Fruit fly (Drosophila melanogaster) whole organism, embryonic: ENCODE data around the gene elgi.

Source experiments
- ATbp ChIP-seq: fragments of 200-800 bp; sonication (Bioruptor generic); optimal IDR thresholded peaks from 2 replicates; lab custom pipeline; 2017; ENCODE audit warnings: missing biosample characterization, mild to moderate bottlenecking, missing genetic modification characterization, missing genetic modification reagents
- CG10462 ChIP-seq: fragments of 200-800 bp; sonication (Bioruptor generic); optimal IDR thresholded peaks from 2 replicates; lab custom pipeline; 2016; ENCODE audit warnings: missing biosample characterization, missing genetic modification characterization
- CG10654 ChIP-seq: fragments of 200-800 bp; sonication (Bioruptor generic); optimal IDR thresholded peaks from 2 replicates; lab custom pipeline; 2016; ENCODE audit warnings: missing biosample characterization, missing genetic modification characterization
- CG10959 ChIP-seq: fragments of 200-800 bp; sonication (Bioruptor generic); IDR thresholded peaks from 2 replicates; pipeline ENCODE4 v1.3.6; 2022; ENCODE audit warnings: missing biosample characterization, missing genetic modification characterization
- CG11085 ChIP-seq: fragments of 200-800 bp; sonication (Bioruptor generic); IDR thresholded peaks from 2 replicates; pipeline ENCODE4 v1.3.6; 2022; ENCODE audit warnings: missing biosample characterization, missing genetic modification characterization
- CG12104 ChIP-seq: fragments of 200-800 bp; sonication (Bioruptor generic); optimal IDR thresholded peaks from 3 replicates; lab custom pipeline; 2016; ENCODE audit warnings: missing biosample characterization, missing genetic modification characterization
- CG12219 ChIP-seq: fragments of 200-800 bp; sonication (Bioruptor generic); optimal IDR thresholded peaks from 3 replicates; lab custom pipeline; 2018; ENCODE audit warnings: missing biosample characterization, mild to moderate bottlenecking, missing genetic modification characterization
- CG12769 ChIP-seq: fragments of 200-800 bp; sonication (Bioruptor generic); optimal IDR thresholded peaks from 2 replicates; lab custom pipeline; 2019; ENCODE audit warnings: missing biosample characterization, mild to moderate bottlenecking, missing genetic modification characterization, moderate library complexity
- CG13123 ChIP-seq: fragments of 200-800 bp; sonication (Bioruptor generic); optimal IDR thresholded peaks from 2 replicates; lab custom pipeline; 2016; ENCODE audit warnings: missing biosample characterization, missing genetic modification characterization
- CG13894 ChIP-seq: fragments of 200-800 bp; sonication (Bioruptor generic); optimal IDR thresholded peaks from 3 replicates; lab custom pipeline; 2018; ENCODE audit warnings: missing biosample characterization, mild to moderate bottlenecking, missing genetic modification characterization, moderate library complexity
- CG1603 ChIP-seq: fragments of 200-800 bp; sonication (Bioruptor generic); optimal IDR thresholded peaks from 2 replicates; lab custom pipeline; 2019; ENCODE audit warnings: missing biosample characterization, mild to moderate bottlenecking, missing genetic modification characterization, moderate library complexity
- CG1647 ChIP-seq: fragments of 200-800 bp; sonication (Bioruptor generic); optimal IDR thresholded peaks from 3 replicates; lab custom pipeline; 2016; ENCODE audit warnings: missing biosample characterization, missing genetic modification characterization
- CG17829 ChIP-seq: fragments of 200-800 bp; optimal IDR thresholded peaks from 2 replicates; lab custom pipeline; 2019; ENCODE audit warnings: missing biosample characterization, mild to moderate bottlenecking, missing genetic modification characterization, moderate library complexity
- CG30403 ChIP-seq: fragments of 200-800 bp; sonication (Bioruptor generic); optimal IDR thresholded peaks from 3 replicates; lab custom pipeline; 2016; ENCODE audit warnings: missing biosample characterization, missing genetic modification characterization
- CG32767 ChIP-seq: fragments of 200-800 bp; sonication (Bioruptor generic); IDR thresholded peaks from 2 replicates; pipeline ENCODE4 v1.3.6; 2022; ENCODE audit warnings: missing biosample characterization, missing genetic modification characterization
- CG32772 ChIP-seq: fragments of 200-800 bp; sonication (Bioruptor generic); IDR thresholded peaks from 2 replicates; pipeline ENCODE4 v1.3.6; 2022; ENCODE audit warnings: missing biosample characterization, missing genetic modification characterization
- CG4730 ChIP-seq: fragments of 200-800 bp; sonication (Bioruptor generic); IDR thresholded peaks from 2 replicates; pipeline ENCODE4 v1.3.6; 2022; ENCODE audit warnings: missing biosample characterization, missing genetic modification characterization
- CG5180 ChIP-seq: fragments of 200-800 bp; sonication (Bioruptor generic); optimal IDR thresholded peaks from 3 replicates; lab custom pipeline; 2017; ENCODE audit warnings: missing biosample characterization, missing genetic modification characterization, mild to moderate bottlenecking, moderate library complexity, missing genetic modification reagents
- CG6689 ChIP-seq: fragments of 200-800 bp; sonication (Bioruptor generic); IDR thresholded peaks from 2 replicates; pipeline ENCODE4 v1.3.6; 2022; ENCODE audit warnings: missing biosample characterization, missing genetic modification characterization
- CG8359 ChIP-seq: fragments of 200-800 bp; sonication (Bioruptor generic); optimal IDR thresholded peaks from 2 replicates; lab custom pipeline; 2017; ENCODE audit warnings: missing biosample characterization, mild to moderate bottlenecking, missing genetic modification characterization, borderline replicate concordance
- CG9932 ChIP-seq: fragments of 200-800 bp; sonication (Bioruptor generic); IDR thresholded peaks from 2 replicates; pipeline ENCODE4 v1.3.6; 2022; ENCODE audit warnings: missing biosample characterization, missing genetic modification characterization
- Chrac-16 ChIP-seq: fragments of 200-800 bp; sonication (Bioruptor generic); optimal IDR thresholded peaks from 3 replicates; lab custom pipeline; 2016; ENCODE audit warnings: missing biosample characterization, missing genetic modification characterization
- CoRest ChIP-seq: fragments of 200-800 bp; sonication (Bioruptor generic); optimal IDR thresholded peaks from 3 replicates; lab custom pipeline; 2018; ENCODE audit warnings: missing biosample characterization, mild to moderate bottlenecking, missing genetic modification characterization, moderate library complexity
- CrebB ChIP-seq: fragments of 200-800 bp; sonication (Bioruptor generic); optimal IDR thresholded peaks from 3 replicates; lab custom pipeline; 2018; ENCODE audit warnings: missing biosample characterization, mild to moderate bottlenecking, missing genetic modification characterization
- Dip2 ChIP-seq: fragments of 200-800 bp; sonication (Bioruptor generic); IDR thresholded peaks from 2 replicates; pipeline ENCODE4 v1.3.6; 2022; ENCODE audit warnings: missing biosample characterization, missing genetic modification characterization
- Dp ChIP-seq: fragments of 200-800 bp; sonication (Bioruptor generic); optimal IDR thresholded peaks from 2 replicates; lab custom pipeline; 2018; ENCODE audit warnings: missing biosample characterization, mild to moderate bottlenecking, missing genetic modification characterization, moderate library complexity
- E2f1 ChIP-seq: fragments of 200-800 bp; sonication (Bioruptor generic); IDR thresholded peaks from 2 replicates; pipeline ENCODE4 v1.3.6; 2022; ENCODE audit warnings: missing biosample characterization, missing genetic modification characterization
- Gsc ChIP-seq: fragments of 200-800 bp; sonication (Bioruptor generic); IDR thresholded peaks from 2 replicates; pipeline ENCODE4 v1.3.6; 2022; ENCODE audit warnings: missing biosample characterization, missing genetic modification characterization
- H15 ChIP-seq: fragments of 200-800 bp; sonication (Bioruptor generic); IDR thresholded peaks from 3 replicates; pipeline ENCODE4 v1.3.6; 2022; ENCODE audit warnings: missing biosample characterization, missing genetic modification characterization
- Hr51 ChIP-seq, 2 experiments: fragments of 200-800 bp; sonication (Bioruptor generic); optimal IDR thresholded peaks; 2 replicates in 1 of 2; 3 replicates in 1 of 2; lab custom pipeline; 2016 to 2018; ENCODE audit warnings: missing biosample characterization in 2 of 2, missing genetic modification characterization in 2 of 2, mild to moderate bottlenecking in 1 of 2, moderate library complexity in 1 of 2
- Mes4 ChIP-seq: fragments of 200-800 bp; sonication (Bioruptor generic); optimal IDR thresholded peaks from 2 replicates; lab custom pipeline; 2016; ENCODE audit warnings: missing biosample characterization, missing genetic modification characterization
- NFAT ChIP-seq: fragments of 200-800 bp; sonication (Bioruptor generic); IDR thresholded peaks from 2 replicates; pipeline ENCODE4 v1.3.6; 2022; ENCODE audit warnings: missing biosample characterization, missing genetic modification characterization
- Sox100B ChIP-seq: fragments of 200-800 bp; sonication (Bioruptor generic); optimal IDR thresholded peaks from 3 replicates; lab custom pipeline; 2018; ENCODE audit warnings: missing biosample characterization, mild to moderate bottlenecking, missing genetic modification characterization
- ase ChIP-seq: fragments of 200-800 bp; sonication (Bioruptor generic); IDR thresholded peaks from 3 replicates; pipeline ENCODE4 v1.3.6; 2022; ENCODE audit warnings: missing biosample characterization, missing genetic modification characterization
- dpn ChIP-seq, 2 experiments: fragments of 200-800 bp; sonication (Bioruptor generic); optimal IDR thresholded peaks; 3 replicates each; lab custom pipeline; 2016; ENCODE audit warnings: missing biosample characterization in 2 of 2, missing genetic modification characterization in 2 of 2
- fu2 ChIP-seq: fragments of 200-800 bp; sonication (Bioruptor generic); optimal IDR thresholded peaks from 2 replicates; lab custom pipeline; 2016; ENCODE audit warnings: missing biosample characterization, missing genetic modification characterization
- gcm ChIP-seq: fragments of 200-800 bp; sonication (Bioruptor generic); optimal IDR thresholded peaks from 2 replicates; lab custom pipeline; 2019; ENCODE audit warnings: missing biosample characterization, mild to moderate bottlenecking, missing genetic modification characterization, moderate library complexity
- gcm2 ChIP-seq: fragments of 200-800 bp; sonication (Bioruptor generic); optimal IDR thresholded peaks from 2 replicates; lab custom pipeline; 2016; ENCODE audit warnings: missing biosample characterization, missing genetic modification characterization
- gsb ChIP-seq: fragments of 200-800 bp; sonication (Bioruptor generic); IDR thresholded peaks from 2 replicates; pipeline ENCODE4 v1.3.6; 2022; ENCODE audit warnings: missing biosample characterization, missing genetic modification characterization
- gt ChIP-seq: fragments of 200-800 bp; sonication (Bioruptor generic); IDR thresholded peaks from 2 replicates; pipeline ENCODE4 v1.3.6; 2022; ENCODE audit warnings: missing biosample characterization, missing genetic modification characterization
- ken ChIP-seq: fragments of 200-800 bp; sonication (Bioruptor generic); IDR thresholded peaks from 3 replicates; pipeline ENCODE4 v1.3.6; 2022; ENCODE audit warnings: missing biosample characterization, missing genetic modification characterization
- oc ChIP-seq: fragments of 200-800 bp; sonication (Bioruptor generic); optimal IDR thresholded peaks from 2 replicates; lab custom pipeline; 2018; ENCODE audit warnings: missing biosample characterization, mild to moderate bottlenecking, missing genetic modification characterization, moderate library complexity
- run ChIP-seq: fragments of 200-800 bp; sonication (Bioruptor generic); optimal IDR thresholded peaks from 3 replicates; lab custom pipeline; 2018; ENCODE audit warnings: missing biosample characterization, mild to moderate bottlenecking, missing genetic modification characterization
- salm ChIP-seq: fragments of 200-800 bp; sonication (Bioruptor generic); optimal IDR thresholded peaks from 2 replicates; lab custom pipeline; 2018; ENCODE audit warnings: missing biosample characterization, mild to moderate bottlenecking, missing genetic modification characterization
- slbo ChIP-seq: fragments of 200-800 bp; sonication (Bioruptor generic); IDR thresholded peaks from 2 replicates; pipeline ENCODE4 v1.3.6; 2022; ENCODE audit warnings: missing biosample characterization, missing genetic modification characterization
- tna ChIP-seq: fragments of 200-800 bp; sonication (Bioruptor generic); IDR thresholded peaks from 2 replicates; pipeline ENCODE4 v1.3.6; 2022; ENCODE audit warnings: missing biosample characterization, missing genetic modification characterization; ENCODE audit not compliant: partially characterized antibody
- toy ChIP-seq: fragments of 200-800 bp; sonication (Bioruptor generic); IDR thresholded peaks from 2 replicates; pipeline ENCODE4 v1.3.6; 2022; ENCODE audit warnings: missing biosample characterization, missing genetic modification characterization
- vfl ChIP-seq: fragments of 200-800 bp; sonication (Bioruptor generic); optimal IDR thresholded peaks from 2 replicates; lab custom pipeline; 2016; ENCODE audit warnings: missing biosample characterization, missing genetic modification characterization

elgi gene

dm6 chr3L:15924811-15925437 lies 31.4 kb upstream of the elgi start, which contains the start of gene sff (continued):
- TF ChIP-seq slbo: peak; percentile 86
- peak; percentile 78 for TF ChIP-seq CG12769 (tag; lab: Kevin White, UChicago)
- peak; percentile 98 for TF ChIP-seq CG6689
- peak; percentile 81 for TF ChIP-seq ATbp (GFP tag; lab: Kevin White, UChicago)
- peak; percentile 92 for TF ChIP-seq Chrac-16 (GFP tag; lab: Kevin White, UChicago)
- peak; percentile 75 to 89 for TF ChIP-seq dpn (GFP tag; optimal IDR thresholded peaks at IDR 0.05; lab: Kevin White, UChicago)
- peak; percentile 79 for TF ChIP-seq salm (tag; lab: Kevin White, UChicago)
- peak; percentile 43 for TF ChIP-seq fu2

dm6 chr3L:15940823-15941222 lies 15.5 kb upstream of the elgi start:
- TF ChIP-seq CG10959 (GFP tag; lab: Robert Waterston, UW) (peak; percentile 32; the same call in 1 of the 2 replicates), gt (GFP tag; lab: Robert Waterston, UW) (peak; percentile 48; the same call in 1 of the 2 replicates), CrebB (tag; lab: Kevin White, UChicago) (no peak), CoRest (tag; lab: Kevin White, UChicago) (peak; percentile 57), E2f1 (peak; percentile 44), CG9932 (GFP tag; lab: Robert Waterston, UW) (no peak), CG30403 (GFP tag; lab: Kevin White, UChicago) (peak; percentile 64), Gsc (GFP tag; lab: Robert Waterston, UW) (0 out of 2 replicates have a peak, but pooled peaks have one; percentile 12), Dp (no peak), Sox100B (peak; percentile 77), CG32772 (GFP tag; lab: Robert Waterston, UW) (peak; percentile 60; the same call in 1 of the 2 replicates), ken (GFP tag; lab: Robert Waterston, UW) (peak; percentile 64; the same call in 1 of the 3 replicates), tna (GFP tag; lab: Robert Waterston, UW) (no peak), CG8359 (GFP tag; lab: Kevin White, UChicago) (peak; percentile 16), CG32767 (GFP tag; lab: Robert Waterston, UW) (peak; percentile 38; the same call in 1 of the 2 replicates), CG17829 (tag; lab: Kevin White, UChicago) (peak; percentile 57), CG10654 (GFP tag; lab: Kevin White, UChicago) (no peak), NFAT (GFP tag; lab: Robert Waterston, UW) (0 out of 2 replicates have a peak, but pooled peaks have one; percentile 17), CG12104 (GFP tag; lab: Kevin White, UChicago) (peak; percentile 31), gsb (GFP tag; lab: Robert Waterston, UW) (0 out of 2 replicates have a peak, but pooled peaks have one; percentile 35), toy (GFP tag; lab: Robert Waterston, UW) (no peak), Dip2 (GFP tag; lab: Robert Waterston, UW) (no peak), ase (GFP tag; lab: Robert Waterston, UW) (peak; percentile 62; the same call in 2 of the 3 replicates), oc (tag; lab: Kevin White, UChicago) (peak; percentile 78), CG5180 (GFP tag; lab: Kevin White, UChicago) (peak; percentile 87), vfl (GFP tag; lab: Kevin White, UChicago) (no peak), slbo (peak; percentile 70), CG1603 (peak; percentile 30), CG13123 (GFP tag; lab: Kevin White, UChicago) (peak; percentile 1), Mes4 (GFP tag; lab: Kevin White, UChicago) (peak; percentile 35), gcm (peak; percentile 49), Hr51 (GFP tag; optimal IDR thresholded peaks at IDR 0.05; lab: Kevin White, UChicago) (peak in 1 of 2 experiments; percentile 70), CG1647 (GFP tag; lab: Kevin White, UChicago) (peak; percentile 56), CG4730 (GFP tag; lab: Robert Waterston, UW) (peak; percentile 36; the same call in 1 of the 2 replicates), CG12219 (GFP tag; lab: Kevin White, UChicago) (peak; percentile 39), CG11085 (GFP tag; lab: Robert Waterston, UW) (0 out of 2 replicates have a peak, but pooled peaks have one; percentile 24), run (tag; lab: Kevin White, UChicago) (peak; percentile 13), CG10462 (GFP tag; lab: Kevin White, UChicago) (peak; percentile 26), H15 (peak; percentile 54; the same call in 1 of the 3 replicates), gcm2 (GFP tag; lab: Kevin White, UChicago) (no peak), CG13894 (no peak)
